Fruit fly (Drosophila melanogaster) whole organism, embryonic: ENCODE data around the gene CG42758.
A peak's percentile ranks its signal among the peaks of the same experiment; 100 is the strongest.

Experiments used
- Aef1 ChIP-seq: fragments of 200-800 bp; sonication (Bioruptor generic); IDR thresholded peaks from 3 replicates; pipeline ENCODE4 v1.3.6; 2022; ENCODE audit warnings: missing biosample characterization, missing genetic modification characterization
- Asciz ChIP-seq: fragments of 200-800 bp; sonication (Bioruptor generic); optimal IDR thresholded peaks from 2 replicates; lab custom pipeline; 2017; ENCODE audit warnings: missing biosample characterization, mild to moderate bottlenecking, missing genetic modification characterization, missing genetic modification reagents
- CG10274 ChIP-seq: fragments of 200-800 bp; sonication (Bioruptor generic); optimal IDR thresholded peaks from 3 replicates; lab custom pipeline; 2017; ENCODE audit warnings: missing biosample characterization, mild to moderate bottlenecking, missing genetic modification characterization
- CG10321 ChIP-seq: fragments of 200-800 bp; sonication (Bioruptor generic); IDR thresholded peaks from 2 replicates; pipeline ENCODE4 v1.3.6; 2022; ENCODE audit warnings: missing biosample characterization, missing genetic modification characterization
- CG12219 ChIP-seq: fragments of 200-800 bp; sonication (Bioruptor generic); optimal IDR thresholded peaks from 3 replicates; lab custom pipeline; 2018; ENCODE audit warnings: missing biosample characterization, mild to moderate bottlenecking, missing genetic modification characterization
- CG13296 ChIP-seq: fragments of 200-800 bp; sonication (Bioruptor generic); optimal IDR thresholded peaks from 3 replicates; lab custom pipeline; 2018; ENCODE audit warnings: missing biosample characterization, mild to moderate bottlenecking, missing genetic modification characterization
- CG13894 ChIP-seq: fragments of 200-800 bp; sonication (Bioruptor generic); optimal IDR thresholded peaks from 3 replicates; lab custom pipeline; 2018; ENCODE audit warnings: missing biosample characterization, mild to moderate bottlenecking, missing genetic modification characterization, moderate library complexity
- CG17361 ChIP-seq: fragments of 200-800 bp; sonication (Bioruptor generic); IDR thresholded peaks from 3 replicates; pipeline ENCODE4 v1.3.6; 2022; ENCODE audit warnings: missing biosample characterization, missing genetic modification characterization
- CG17385 ChIP-seq: fragments of 200-800 bp; sonication (Bioruptor generic); optimal IDR thresholded peaks from 3 replicates; lab custom pipeline; 2018; ENCODE audit warnings: missing biosample characterization, mild to moderate bottlenecking, missing genetic modification characterization
- CG1792 ChIP-seq: fragments of 200-800 bp; sonication (Bioruptor generic); optimal IDR thresholded peaks from 2 replicates; lab custom pipeline; 2016; ENCODE audit warnings: missing biosample characterization, missing genetic modification characterization
- CG18619 ChIP-seq: fragments of 200-800 bp; sonication (Bioruptor generic); optimal IDR thresholded peaks from 3 replicates; lab custom pipeline; 2017; ENCODE audit warnings: missing biosample characterization, mild to moderate bottlenecking, missing genetic modification characterization
- CG2129 ChIP-seq: fragments of 200-800 bp; sonication (Bioruptor generic); IDR thresholded peaks from 2 replicates; pipeline ENCODE4 v1.3.6; 2022; ENCODE audit warnings: missing biosample characterization, missing genetic modification characterization; ENCODE audit not compliant: partially characterized antibody
- CG4404 ChIP-seq: fragments of 200-800 bp; sonication (Bioruptor generic); IDR thresholded peaks from 2 replicates; pipeline ENCODE4 v1.3.6; 2022; ENCODE audit warnings: missing biosample characterization, missing genetic modification characterization
- CG4617 ChIP-seq: fragments of 200-800 bp; sonication (Bioruptor generic); optimal IDR thresholded peaks from 3 replicates; lab custom pipeline; 2016; ENCODE audit warnings: missing biosample characterization, missing genetic modification characterization, borderline replicate concordance
- CG5180 ChIP-seq: fragments of 200-800 bp; sonication (Bioruptor generic); optimal IDR thresholded peaks from 3 replicates; lab custom pipeline; 2017; ENCODE audit warnings: missing biosample characterization, missing genetic modification characterization, mild to moderate bottlenecking, moderate library complexity, missing genetic modification reagents
- CG5953 ChIP-seq: fragments of 200-800 bp; sonication (Bioruptor generic); IDR thresholded peaks from 2 replicates; pipeline ENCODE4 v1.3.6; 2022; ENCODE audit warnings: missing biosample characterization, missing genetic modification characterization
- CG6654 ChIP-seq: fragments of 200-800 bp; sonication (Bioruptor generic); optimal IDR thresholded peaks from 2 replicates; lab custom pipeline; 2017; ENCODE audit warnings: missing biosample characterization, mild to moderate bottlenecking, missing genetic modification characterization
- CTCF ChIP-seq: fragments of 200-800 bp; sonication (Bioruptor generic); optimal IDR thresholded peaks from 2 replicates; lab custom pipeline; 2017; ENCODE audit warnings: missing biosample characterization, mild to moderate bottlenecking, missing genetic modification characterization, moderate library complexity
- Dad ChIP-seq: fragments of 200-800 bp; sonication (Bioruptor generic); optimal IDR thresholded peaks from 3 replicates; lab custom pipeline; 2016; ENCODE audit warnings: missing biosample characterization, missing genetic modification characterization
- Dbx ChIP-seq: fragments of 200-800 bp; sonication (Bioruptor generic); IDR thresholded peaks from 3 replicates; pipeline ENCODE4 v1.3.6; 2022; ENCODE audit warnings: missing biosample characterization, missing genetic modification characterization
- Dll ChIP-seq: fragments of 200-800 bp; sonication (Bioruptor generic); IDR thresholded peaks from 4 replicates; pipeline ENCODE4 v1.3.6; 2022; ENCODE audit warnings: missing biosample characterization, missing genetic modification characterization; ENCODE audit not compliant: partially characterized antibody
- Ets97D ChIP-seq: fragments of 200-800 bp; sonication (Bioruptor generic); optimal IDR thresholded peaks from 3 replicates; lab custom pipeline; 2016; ENCODE audit warnings: missing biosample characterization, missing genetic modification characterization
- Gug ChIP-seq: fragments of 200-800 bp; sonication (Bioruptor generic); IDR thresholded peaks from 4 replicates; pipeline ENCODE4 v1.3.6; 2022; ENCODE audit warnings: missing biosample characterization, missing genetic modification characterization
- HHEX ChIP-seq: fragments of 200-800 bp; sonication (Bioruptor generic); optimal IDR thresholded peaks from 3 replicates; lab custom pipeline; 2017; ENCODE audit warnings: missing biosample characterization, mild to moderate bottlenecking, missing genetic modification characterization, missing genetic modification reagents
- HLH3B ChIP-seq: fragments of 200-800 bp; sonication (Bioruptor generic); IDR thresholded peaks from 2 replicates; pipeline ENCODE4 v1.3.6; 2022; ENCODE audit warnings: missing biosample characterization, missing genetic modification characterization
- HLH4C ChIP-seq: fragments of 200-800 bp; sonication (Bioruptor generic); IDR thresholded peaks from 3 replicates; pipeline ENCODE4 v1.3.6; 2022; ENCODE audit warnings: missing biosample characterization, missing genetic modification characterization; ENCODE audit not compliant: partially characterized antibody
- HmgZ ChIP-seq: fragments of 200-800 bp; sonication (Bioruptor generic); optimal IDR thresholded peaks from 2 replicates; lab custom pipeline; 2018; ENCODE audit warnings: missing biosample characterization, mild to moderate bottlenecking, missing genetic modification characterization
- Hmx ChIP-seq: fragments of 200-800 bp; sonication (Bioruptor generic); optimal IDR thresholded peaks from 2 replicates; lab custom pipeline; 2016; ENCODE audit warnings: missing biosample characterization, missing genetic modification characterization
- YL-1 ChIP-seq: fragments of 200-800 bp; sonication (Bioruptor generic); optimal IDR thresholded peaks from 3 replicates; lab custom pipeline; 2017; ENCODE audit warnings: missing biosample characterization, mild to moderate bottlenecking, missing genetic modification characterization
- abd-A ChIP-seq: fragments of 200-800 bp; sonication (Bioruptor generic); optimal IDR thresholded peaks from 3 replicates; lab custom pipeline; 2019; ENCODE audit warnings: missing biosample characterization, mild to moderate bottlenecking, missing genetic modification characterization, moderate library complexity
- al ChIP-seq: fragments of 200-800 bp; sonication (Bioruptor generic); IDR thresholded peaks from 2 replicates; pipeline ENCODE4 v1.3.6; 2022; ENCODE audit warnings: missing biosample characterization, missing genetic modification characterization
- aop ChIP-seq: fragments of 200-800 bp; sonication (Bioruptor generic); IDR thresholded peaks from 2 replicates; pipeline ENCODE4 v1.3.6; 2022; ENCODE audit warnings: missing biosample characterization, missing genetic modification characterization
- crc ChIP-seq: fragments of 200-800 bp; sonication (Bioruptor generic); optimal IDR thresholded peaks from 2 replicates; lab custom pipeline; 2016; ENCODE audit warnings: missing biosample characterization, missing genetic modification characterization
- croc ChIP-seq: fragments of 200-800 bp; sonication (Bioruptor generic); conservative IDR thresholded peaks from 3 replicates; pipeline ENCODE4 v1.3.6; 2022; ENCODE audit warnings: missing biosample characterization, missing genetic modification characterization
- dimm ChIP-seq: fragments of 200-800 bp; sonication (Bioruptor generic); IDR thresholded peaks from 2 replicates; pipeline ENCODE4 v1.3.6; 2022; ENCODE audit warnings: missing biosample characterization, missing genetic modification characterization
- esg ChIP-seq: fragments of 200-800 bp; sonication (Bioruptor generic); conservative IDR thresholded peaks from 2 replicates; pipeline ENCODE4 v1.3.6; 2022; ENCODE audit warnings: missing biosample characterization, missing genetic modification characterization
- eyg ChIP-seq: fragments of 200-800 bp; sonication (Bioruptor generic); optimal IDR thresholded peaks from 3 replicates; lab custom pipeline; 2016; ENCODE audit warnings: missing biosample characterization, missing genetic modification characterization
- fd102C ChIP-seq: fragments of 200-800 bp; sonication (Bioruptor generic); optimal IDR thresholded peaks from 2 replicates; lab custom pipeline; 2018; ENCODE audit warnings: missing biosample characterization, mild to moderate bottlenecking, missing genetic modification characterization, moderate library complexity
- gt ChIP-seq: fragments of 200-800 bp; sonication (Bioruptor generic); IDR thresholded peaks from 2 replicates; pipeline ENCODE4 v1.3.6; 2022; ENCODE audit warnings: missing biosample characterization, missing genetic modification characterization
- jumu ChIP-seq: fragments of 200-800 bp; sonication (Bioruptor generic); optimal IDR thresholded peaks from 3 replicates; lab custom pipeline; 2016; ENCODE audit warnings: missing biosample characterization, missing genetic modification characterization
- luna ChIP-seq: fragments of 200-800 bp; sonication (Bioruptor generic); optimal IDR thresholded peaks from 2 replicates; lab custom pipeline; 2016; ENCODE audit warnings: missing biosample characterization, missing genetic modification characterization
- nerfin-1 ChIP-seq: fragments of 200-800 bp; sonication (Bioruptor generic); optimal IDR thresholded peaks from 3 replicates; lab custom pipeline; 2019; ENCODE audit warnings: missing biosample characterization, mild to moderate bottlenecking, missing genetic modification characterization, moderate library complexity
- prd ChIP-seq, 3 experiments: fragments of >200 bp in 2 of 3; fragments of 200-800 bp in 1 of 3; sonication (Bioruptor generic) in 1 of 3; optimal IDR thresholded peaks in 2 of 3; IDR thresholded peaks in 1 of 3; 2 replicates in 2 of 3; 3 replicates in 1 of 3; pipeline versions ENCODE4 v1.3.6 to Lab custom; 2017 to 2022; ENCODE audit warnings: missing biosample characterization in 1 of 3, missing genetic modification characterization in 1 of 3
- ranshi ChIP-seq: fragments of 200-800 bp; sonication (Bioruptor generic); IDR thresholded peaks from 2 replicates; pipeline ENCODE4 v1.3.6; 2022; ENCODE audit warnings: missing biosample characterization, missing genetic modification characterization
- sc ChIP-seq, 3 experiments: fragments of >200 bp in 2 of 3; fragments of 200-800 bp in 1 of 3; sonication (Bioruptor generic) in 1 of 3; optimal IDR thresholded peaks; 2 replicates in 2 of 3; 3 replicates in 1 of 3; lab custom pipeline; 2017; ENCODE audit warnings: mild to moderate bottlenecking in 1 of 3, missing biosample characterization in 1 of 3, missing genetic modification characterization in 1 of 3, missing genetic modification reagents in 1 of 3
- shn ChIP-seq: fragments of 200-800 bp; sonication (Bioruptor generic); optimal IDR thresholded peaks from 3 replicates; lab custom pipeline; 2016; ENCODE audit warnings: missing biosample characterization, missing genetic modification characterization
- sna ChIP-seq: fragments of 200-800 bp; sonication (Bioruptor generic); IDR thresholded peaks from 2 replicates; pipeline ENCODE4 v1.3.6; 2022; ENCODE audit warnings: missing biosample characterization, missing genetic modification characterization; ENCODE audit not compliant: partially characterized antibody
- sob ChIP-seq: fragments of 200-800 bp; sonication (Bioruptor generic); IDR thresholded peaks from 2 replicates; pipeline ENCODE4 v1.3.6; 2022; ENCODE audit warnings: missing biosample characterization, missing genetic modification characterization
- vfl ChIP-seq: fragments of 200-800 bp; sonication (Bioruptor generic); optimal IDR thresholded peaks from 2 replicates; lab custom pipeline; 2016; ENCODE audit warnings: missing biosample characterization, missing genetic modification characterization
- yki ChIP-seq: fragments of >200 bp; optimal IDR thresholded peaks from 3 replicates; lab custom pipeline; 2018
- zen ChIP-seq: fragments of 200-800 bp; sonication (Bioruptor generic); optimal IDR thresholded peaks from 3 replicates; lab custom pipeline; 2018; ENCODE audit warnings: missing biosample characterization, mild to moderate bottlenecking, missing genetic modification characterization, moderate library complexity

The CG42758 gene

dm6 chr3L:14559659-14560058 is 7.6 kb upstream of the CG42758 start, which contains the start of gene CG34039 (continued):
- no peak for TF ChIP-seq CG17385 (GFP tag; lab: Kevin White, UChicago)
- TF ChIP-seq Ets97D (GFP tag; lab: Kevin White, UChicago) = peak; percentile 56
- TF ChIP-seq Aef1 = no peak
- TF ChIP-seq Gug (GFP tag; lab: Robert Waterston, UW) = no peak
- no peak for TF ChIP-seq prd (optimal IDR thresholded peaks at IDR 0.05; lab: Kevin White, UChicago)
- TF ChIP-seq prd (GFP tag; IDR thresholded peaks at IDR 0.05; lab: Robert Waterston, UW) = no peak
- TF ChIP-seq zen (tag; lab: Kevin White, UChicago) = peak; percentile 28
- TF ChIP-seq vfl = no peak
- TF ChIP-seq Asciz = no peak
- peak; percentile 99 for TF ChIP-seq Dll (GFP tag; lab: Robert Waterston, UW)
- peak; percentile 39 for TF ChIP-seq HmgZ (tag; lab: Kevin White, UChicago)
- TF ChIP-seq CG13894 (tag; lab: Kevin White, UChicago) = no peak
- TF ChIP-seq nerfin-1 (tag; lab: Kevin White, UChicago) = no peak
- no peak for TF ChIP-seq CG5180 (GFP tag; lab: Kevin White, UChicago)
- peak; percentile 11 for TF ChIP-seq YL-1 (GFP tag; lab: Kevin White, UChicago)
- TF ChIP-seq sc (optimal IDR thresholded peaks at IDR 0.05; lab: Kevin White, UChicago) = no peak
- TF ChIP-seq sc (GFP tag; optimal IDR thresholded peaks at IDR 0.05; lab: Kevin White, UChicago) = no peak
- TF ChIP-seq CG18619 (GFP tag; lab: Kevin White, UChicago) = no peak
- TF ChIP-seq aop (GFP tag; lab: Robert Waterston, UW) = no peak
- TF ChIP-seq Dbx (GFP tag; lab: Robert Waterston, UW) = no peak
- TF ChIP-seq CG5953 (GFP tag; lab: Robert Waterston, UW) = no peak
- TF ChIP-seq CG10274 (GFP tag; lab: Kevin White, UChicago) = no peak
- TF ChIP-seq eyg (GFP tag; lab: Kevin White, UChicago) = no peak
- TF ChIP-seq jumu (GFP tag; lab: Kevin White, UChicago) = no peak
- TF ChIP-seq HLH4C = peak; percentile 98
- no peak for TF ChIP-seq HHEX (GFP tag; lab: Kevin White, UChicago)
- TF ChIP-seq al (GFP tag; lab: Robert Waterston, UW) = no peak
- no peak for TF ChIP-seq croc (GFP tag; lab: Robert Waterston, UW)
- TF ChIP-seq CG17361 (GFP tag; lab: Robert Waterston, UW) = no peak
- no peak for TF ChIP-seq CG6654
- TF ChIP-seq Hmx (GFP tag; lab: Kevin White, UChicago) = no peak
- no peak for TF ChIP-seq CG10321
- TF ChIP-seq CG4617 (GFP tag; lab: Kevin White, UChicago) = peak; percentile 66
- TF ChIP-seq shn (GFP tag; lab: Kevin White, UChicago) = no peak
- no peak for TF ChIP-seq Dad (GFP tag; lab: Kevin White, UChicago)
- TF ChIP-seq abd-A (tag; lab: Kevin White, UChicago) = no peak
- TF ChIP-seq luna = no peak
- TF ChIP-seq HLH3B = no peak
- TF ChIP-seq ranshi (GFP tag; lab: Robert Waterston, UW) = no peak
- TF ChIP-seq sna (GFP tag; lab: Robert Waterston, UW) = peak; percentile 97
- TF ChIP-seq sob (GFP tag; lab: Robert Waterston, UW) = no peak
- TF ChIP-seq CG12219 (GFP tag; lab: Kevin White, UChicago) = no peak
- no peak for TF ChIP-seq esg
- TF ChIP-seq yki (lab: Kevin White, UChicago) = no peak
- TF ChIP-seq dimm = no peak
- TF ChIP-seq CTCF (GFP tag; lab: Kevin White, UChicago) = peak; percentile 74
- no peak for TF ChIP-seq fd102C (GFP tag; lab: Kevin White, UChicago)
- TF ChIP-seq gt (GFP tag; lab: Robert Waterston, UW) = no peak
- TF ChIP-seq CG1792 (GFP tag; lab: Kevin White, UChicago) = no peak
- TF ChIP-seq CG2129 (GFP tag; lab: Robert Waterston, UW) = peak; percentile 93
- no peak for TF ChIP-seq crc
- TF ChIP-seq CG13296 (GFP tag; lab: Kevin White, UChicago) = no peak
- no peak for TF ChIP-seq CG4404 (GFP tag; lab: Robert Waterston, UW)
